Worm (Caenorhabditis elegans): ENCODE results near the gene Y82E9BL.18.
A peak's percentile ranks its signal among the peaks of the same experiment; 100 is the strongest.
"Not testable (repeated sequence)": the region's sequence is repeated elsewhere in the genome, so short reads cannot be mapped to it uniquely, and the experiment has no call there.

Gene Y82E9BL.18

ce11 chrIII:1349313-1349712, 22.7 kb downstream of the Y82E9BL.18 start, which contains the start of gene fbxa-25:
TSS of gene fbxa-25 (minus strand) at chrIII:1349450.
- TF ChIP-seq fos-1 (tag; optimal IDR thresholded peaks at IDR 0.05) (peak; percentile 52), crh-2 (tag; optimal IDR thresholded peaks at IDR 0.05) (no peak)

DNA sequence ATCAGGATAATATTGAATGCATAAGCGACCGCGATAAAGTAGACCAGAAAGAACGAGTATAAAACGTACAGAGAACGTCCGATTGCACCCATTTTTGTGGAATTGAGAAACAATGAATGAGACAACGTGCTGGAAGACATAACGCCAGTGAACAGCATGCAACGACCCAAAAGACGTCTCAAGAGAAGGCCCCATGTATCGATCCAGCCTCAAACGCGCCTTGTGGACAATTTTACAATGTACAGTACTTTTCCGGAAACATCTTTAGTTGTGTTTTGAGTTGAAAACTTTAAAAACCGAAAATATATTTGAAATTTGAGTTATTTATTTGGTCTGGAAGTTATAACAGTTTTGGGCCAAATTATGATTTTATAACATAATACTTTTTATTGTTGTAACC, 24.2 kb downstream of the Y82E9BL.18 start, which contains the start of gene Y82E9BL.3:
Y82E9BL.3 (minus strand) TSS at position 101 of the 400 bp plus-strand sequence.
- TF ChIP-seq ztf-11 (tag; optimal IDR thresholded peaks at IDR 0.05): no peak
- no peak for TF ChIP-seq sma-3 (GFP tag; optimal IDR thresholded peaks at IDR 0.05)
- no peak for TF ChIP-seq unc-39 (tag; optimal IDR thresholded peaks at IDR 0.05)
- TF ChIP-seq nhr-10 (tag; optimal IDR thresholded peaks at IDR 0.05): no peak
- TF ChIP-seq mbf-1 (tag; optimal IDR thresholded peaks at IDR 0.05): no peak
- no peak for TF ChIP-seq elt-3 (tag; optimal IDR thresholded peaks at IDR 0.05)
- TF ChIP-seq lin-39 (tag; optimal IDR thresholded peaks at IDR 0.05): no peak
- no peak for TF ChIP-seq ZK546.5 (tag; optimal IDR thresholded peaks at IDR 0.05)

DNA sequence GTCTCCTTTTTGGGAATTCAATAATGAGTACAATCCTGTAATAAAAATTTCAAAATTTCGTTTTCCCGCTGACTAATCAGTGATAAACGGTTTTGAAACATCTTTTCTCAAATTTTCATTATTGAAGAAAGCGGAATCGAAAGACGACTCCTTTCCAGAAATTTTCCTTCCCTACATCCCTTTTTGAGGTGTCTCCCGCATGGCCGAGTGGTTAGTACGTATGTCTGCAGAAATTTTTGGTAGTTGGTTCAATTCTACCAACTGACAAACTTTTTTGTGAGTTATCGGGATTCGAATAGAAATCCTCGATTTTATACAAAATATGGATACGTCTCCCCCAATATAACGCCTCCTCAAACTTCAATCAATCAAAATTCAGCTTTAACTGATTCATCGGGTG, 27.9 kb downstream of the Y82E9BL.18 start:
- TF ChIP-seq nhr-6 (tag; optimal IDR thresholded peaks at IDR 0.05) (no peak), unc-39 (tag; optimal IDR thresholded peaks at IDR 0.05) (no peak), skn-1 (tag; optimal IDR thresholded peaks at IDR 0.05) (no peak), nhr-21 (tag; optimal IDR thresholded peaks at IDR 0.05) (no peak), sma-3 (GFP tag; optimal IDR thresholded peaks at IDR 0.05) (no peak)

DNA sequence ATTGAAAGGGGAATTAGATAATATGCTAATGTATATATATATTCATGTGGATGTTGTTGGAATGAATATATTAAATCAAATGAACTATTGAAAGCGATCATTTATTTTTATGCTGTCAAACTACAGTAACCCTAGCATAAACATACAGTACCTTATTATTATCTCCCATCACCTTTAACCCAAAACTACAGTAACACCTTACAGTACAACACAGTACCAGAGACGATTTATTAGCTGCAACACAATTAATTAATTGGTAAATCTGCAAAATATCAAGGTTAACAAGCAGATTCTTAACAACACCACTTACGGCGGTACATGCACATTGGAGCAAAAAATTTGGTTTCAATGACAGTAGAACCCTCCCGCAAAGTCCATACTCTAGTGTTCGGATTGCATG, 28.7 kb downstream of the Y82E9BL.18 start, which contains the start of gene Y82E9BL.1:
Y82E9BL.1 (minus strand) TSS at position 101 of the 400 bp plus-strand sequence.
- TF ChIP-seq skn-1 (tag; optimal IDR thresholded peaks at IDR 0.05) (no peak), ztf-1 (GFP tag; conservative IDR thresholded peaks at IDR 0.05) (no peak), ceh-16 (tag; optimal IDR thresholded peaks at IDR 0.05) (no peak), unc-55 (GFP tag; optimal IDR thresholded peaks at IDR 0.05) (no peak), elt-1 (tag; optimal IDR thresholded peaks at IDR 0.05) (no peak), aly-2 (tag; optimal IDR thresholded peaks at IDR 0.05) (no peak), snpc-4 (tag; optimal IDR thresholded peaks at IDR 0.05) (no peak), lin-39 (tag; optimal IDR thresholded peaks at IDR 0.05) (no peak), ZK546.5 (tag; optimal IDR thresholded peaks at IDR 0.05) (no peak), fos-1 (tag; optimal IDR thresholded peaks at IDR 0.05) (no peak)

- not testable (repeated sequence) for TF ChIP-seq aly-2, nhr-6, lin-11 (tag; optimal IDR thresholded peaks at IDR 0.05)
Measured at ce11 chrIII:1357973-1358372, 31.4 kb downstream of the Y82E9BL.18 start, which contains the start of gene Y82E9BR.8. TSS of gene Y82E9BR.8 (minus strand) at chrIII:1358073.

- no peak for TF ChIP-seq unc-62 (GFP tag; optimal IDR thresholded peaks at IDR 0.05)
Measured at ce11 chrIII:1359669-1360068, 33.1 kb downstream of the Y82E9BL.18 start, which contains the start of gene Y82E9BR.9. TSS of gene Y82E9BR.9 (minus strand) at chrIII:1359769.

DNA sequence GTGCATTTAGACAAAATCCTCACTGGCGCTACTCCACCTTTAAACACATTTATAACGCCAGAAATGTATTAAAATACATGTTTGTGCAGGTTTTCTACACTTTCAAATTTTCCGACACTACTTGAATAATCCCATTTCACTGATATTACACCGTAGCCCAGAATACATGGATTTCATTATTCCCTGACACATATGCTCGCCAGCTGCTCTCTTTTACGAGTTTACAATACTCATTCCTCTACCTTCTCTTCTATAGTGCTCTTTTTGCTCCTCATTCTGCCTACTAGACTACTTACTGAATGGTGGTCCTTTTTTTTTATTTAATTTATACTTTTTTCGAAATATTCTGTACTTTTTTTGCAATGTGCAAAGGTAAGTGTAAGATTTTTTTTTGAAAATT, 46.0 kb downstream of the Y82E9BL.18 start:
- TF ChIP-seq ceh-82 (tag; optimal IDR thresholded peaks at IDR 0.05) (no peak), ceh-16 (tag; optimal IDR thresholded peaks at IDR 0.05) (no peak), elt-3 (tag; optimal IDR thresholded peaks at IDR 0.05) (no peak), lin-39 (tag; optimal IDR thresholded peaks at IDR 0.05) (no peak), sma-9 (GFP tag; optimal IDR thresholded peaks at IDR 0.05) (no peak), sma-9 (tag; optimal IDR thresholded peaks at IDR 0.05) (no peak), ztf-1 (GFP tag; conservative IDR thresholded peaks at IDR 0.05) (no peak), mdl-1 (tag; optimal IDR thresholded peaks at IDR 0.05) (no peak), nhr-6 (tag; optimal IDR thresholded peaks at IDR 0.05) (no peak), sem-4 (tag; optimal IDR thresholded peaks at IDR 0.05) (no peak), aly-2 (tag; optimal IDR thresholded peaks at IDR 0.05) (no peak), nhr-129 (tag; optimal IDR thresholded peaks at IDR 0.05) (no peak), F13H6.1 (tag; optimal IDR thresholded peaks at IDR 0.05) (no peak), nhr-21 (tag; optimal IDR thresholded peaks at IDR 0.05) (no peak), sma-3 (GFP tag; optimal IDR thresholded peaks at IDR 0.05) (no peak), nhr-11 (tag; optimal IDR thresholded peaks at IDR 0.05) (no peak), ztf-4 (tag; optimal IDR thresholded peaks at IDR 0.05) (no peak), unc-55 (GFP tag; optimal IDR thresholded peaks at IDR 0.05) (no peak), Y55F3AM.14 (GFP tag; optimal IDR thresholded peaks at IDR 0.05) (no peak)

Data from whole organism, L2 larva.